Fruit fly (Drosophila melanogaster) whole organism, embryonic: Measurements from ENCODE around the gene CG5103.
A peak's percentile ranks its signal among the peaks of the same experiment; 100 is the strongest.

Experiments used
- Atf-2 ChIP-seq: fragments of 200-800 bp; sonication (Bioruptor generic); optimal IDR thresholded peaks from 2 replicates; lab custom pipeline; 2016; ENCODE audit warnings: missing biosample characterization, missing genetic modification characterization
- Bteb2 ChIP-seq: fragments of 200-800 bp; sonication (Bioruptor generic); optimal IDR thresholded peaks from 2 replicates; lab custom pipeline; 2016; ENCODE audit warnings: missing biosample characterization, missing genetic modification characterization
- CG11504 ChIP-seq: fragments of 200-800 bp; sonication (Bioruptor generic); optimal IDR thresholded peaks from 3 replicates; lab custom pipeline; 2019; ENCODE audit warnings: missing biosample characterization, mild to moderate bottlenecking, missing genetic modification characterization, moderate library complexity
- CG12155 ChIP-seq: fragments of 200-800 bp; sonication (Bioruptor generic); optimal IDR thresholded peaks from 3 replicates; lab custom pipeline; 2016; ENCODE audit warnings: missing biosample characterization, missing genetic modification characterization
- CG1233 ChIP-seq: fragments of 200-800 bp; sonication (Bioruptor generic); optimal IDR thresholded peaks from 4 replicates; lab custom pipeline; 2018; ENCODE audit warnings: missing biosample characterization, mild to moderate bottlenecking, missing genetic modification characterization
- CG14014 ChIP-seq: fragments of 200-800 bp; sonication (Bioruptor generic); IDR thresholded peaks from 2 replicates; pipeline ENCODE4 v1.3.6; 2022; ENCODE audit warnings: missing biosample characterization, missing genetic modification characterization
- CG14860 ChIP-seq: fragments of 200-800 bp; sonication (Bioruptor generic); IDR thresholded peaks from 3 replicates; pipeline ENCODE4 v1.3.6; 2022; ENCODE audit warnings: missing biosample characterization, missing genetic modification characterization; ENCODE audit not compliant: partially characterized antibody
- CG15073 ChIP-seq: fragments of 200-800 bp; sonication (Bioruptor generic); optimal IDR thresholded peaks from 2 replicates; lab custom pipeline; 2016; ENCODE audit warnings: missing biosample characterization, missing genetic modification characterization
- CG18619 ChIP-seq: fragments of 200-800 bp; sonication (Bioruptor generic); optimal IDR thresholded peaks from 3 replicates; lab custom pipeline; 2017; ENCODE audit warnings: missing biosample characterization, mild to moderate bottlenecking, missing genetic modification characterization
- CG31365 ChIP-seq: fragments of 200-800 bp; sonication (Bioruptor generic); optimal IDR thresholded peaks from 2 replicates; lab custom pipeline; 2018; ENCODE audit warnings: missing biosample characterization, mild to moderate bottlenecking, missing genetic modification characterization
- CG34376 ChIP-seq: fragments of 200-800 bp; sonication (Bioruptor generic); optimal IDR thresholded peaks from 2 replicates; lab custom pipeline; 2018; ENCODE audit warnings: missing biosample characterization, mild to moderate bottlenecking, missing genetic modification characterization
- CG4360 ChIP-seq: fragments of 200-800 bp; sonication (Bioruptor generic); IDR thresholded peaks from 2 replicates; pipeline ENCODE4 v1.3.6; 2022; ENCODE audit warnings: missing biosample characterization, missing genetic modification characterization
- CG4820 ChIP-seq: fragments of 200-800 bp; sonication (Bioruptor generic); optimal IDR thresholded peaks from 3 replicates; lab custom pipeline; 2016; ENCODE audit warnings: missing biosample characterization, missing genetic modification characterization
- CG6254 ChIP-seq: fragments of 200-800 bp; sonication (Bioruptor generic); optimal IDR thresholded peaks from 3 replicates; lab custom pipeline; 2017; ENCODE audit warnings: mild to moderate bottlenecking, missing biosample characterization, missing genetic modification reagents, missing genetic modification characterization
- CG6791 ChIP-seq: fragments of 200-800 bp; sonication (Bioruptor generic); IDR thresholded peaks from 3 replicates; pipeline ENCODE4 v1.3.6; 2022; ENCODE audit warnings: missing biosample characterization, missing genetic modification characterization; ENCODE audit not compliant: partially characterized antibody
- CG7987 ChIP-seq: fragments of 200-800 bp; sonication (Bioruptor generic); optimal IDR thresholded peaks from 2 replicates; lab custom pipeline; 2018; ENCODE audit warnings: missing biosample characterization, mild to moderate bottlenecking, missing genetic modification characterization, moderate library complexity
- CG8290 ChIP-seq, 3 experiments: fragments of 200-800 bp; sonication (Bioruptor generic); optimal IDR thresholded peaks; 2 replicates each; lab custom pipeline; 2016 to 2019; ENCODE audit warnings: missing biosample characterization in 3 of 3, missing genetic modification characterization in 3 of 3, mild to moderate bottlenecking in 2 of 3, moderate library complexity in 1 of 3
- CG9817 ChIP-seq: fragments of 200-800 bp; sonication (Bioruptor generic); optimal IDR thresholded peaks from 2 replicates; lab custom pipeline; 2018; ENCODE audit warnings: missing biosample characterization, mild to moderate bottlenecking, missing genetic modification characterization, moderate library complexity
- Fer3 ChIP-seq: fragments of 200-800 bp; sonication (Bioruptor generic); optimal IDR thresholded peaks from 2 replicates; lab custom pipeline; 2018; ENCODE audit warnings: missing biosample characterization, mild to moderate bottlenecking, missing genetic modification characterization, moderate library complexity
- Hey ChIP-seq: fragments of 200-800 bp; sonication (Bioruptor generic); optimal IDR thresholded peaks from 3 replicates; lab custom pipeline; 2018; ENCODE audit warnings: missing biosample characterization, mild to moderate bottlenecking, missing genetic modification characterization
- Hr78 ChIP-seq, 2 experiments: fragments of 200-800 bp in 1 of 2; fragments of >200 bp in 1 of 2; sonication (Bioruptor generic) in 1 of 2; optimal IDR thresholded peaks; 2 replicates each; lab custom pipeline; 2017 to 2019; ENCODE audit warnings: missing biosample characterization in 2 of 2, missing genetic modification characterization in 2 of 2, mild to moderate bottlenecking in 1 of 2, moderate library complexity in 1 of 2
- Hsf ChIP-seq: fragments of 200-800 bp; sonication (Bioruptor generic); optimal IDR thresholded peaks from 3 replicates; lab custom pipeline; 2016; ENCODE audit warnings: missing biosample characterization, missing genetic modification characterization
- Lpt ChIP-seq: fragments of >200 bp; optimal IDR thresholded peaks from 2 replicates; lab custom pipeline; 2018; ENCODE audit warnings: missing biosample characterization, missing genetic modification characterization
- MESR4 ChIP-seq: fragments of 200-800 bp; sonication (Bioruptor generic); optimal IDR thresholded peaks from 2 replicates; lab custom pipeline; 2018; ENCODE audit warnings: missing biosample characterization, mild to moderate bottlenecking, missing genetic modification characterization, moderate library complexity
- Myb ChIP-seq: fragments of 200-800 bp; sonication (Bioruptor generic); optimal IDR thresholded peaks from 2 replicates; lab custom pipeline; 2016; ENCODE audit warnings: missing biosample characterization, missing genetic modification characterization
- Pdp1 ChIP-seq, 2 experiments: fragments of 200-800 bp; sonication (Bioruptor generic); optimal IDR thresholded peaks; 3 replicates each; lab custom pipeline; 2016; ENCODE audit warnings: missing biosample characterization in 2 of 2, missing genetic modification characterization in 2 of 2, mild to moderate bottlenecking in 1 of 2, moderate library complexity in 1 of 2
- Rfx ChIP-seq: fragments of 200-800 bp; sonication (Bioruptor generic); IDR thresholded peaks from 2 replicates; pipeline ENCODE4 v1.3.6; 2022; ENCODE audit warnings: missing biosample characterization, missing genetic modification characterization
- Spps ChIP-seq: fragments of 200-800 bp; sonication (Bioruptor generic); optimal IDR thresholded peaks from 2 replicates; lab custom pipeline; 2018; ENCODE audit warnings: missing biosample characterization, mild to moderate bottlenecking, missing genetic modification characterization
- ab ChIP-seq: fragments of 200-800 bp; sonication (Bioruptor generic); optimal IDR thresholded peaks from 2 replicates; lab custom pipeline; 2016; ENCODE audit warnings: missing biosample characterization, missing genetic modification characterization
- ara ChIP-seq: fragments of 200-800 bp; sonication (Bioruptor generic); IDR thresholded peaks from 2 replicates; pipeline ENCODE4 v1.3.6; 2022; ENCODE audit warnings: missing biosample characterization, missing genetic modification characterization
- croc ChIP-seq: fragments of 200-800 bp; sonication (Bioruptor generic); conservative IDR thresholded peaks from 3 replicates; pipeline ENCODE4 v1.3.6; 2022; ENCODE audit warnings: missing biosample characterization, missing genetic modification characterization
- eve ChIP-seq, 2 experiments: fragments of >200 bp; optimal IDR thresholded peaks; 2 replicates each; lab custom pipeline; 2017; ENCODE audit warnings: missing biosample characterization in 2 of 2, missing genetic modification characterization in 2 of 2
- fu2 ChIP-seq: fragments of 200-800 bp; sonication (Bioruptor generic); optimal IDR thresholded peaks from 2 replicates; lab custom pipeline; 2016; ENCODE audit warnings: missing biosample characterization, missing genetic modification characterization
- hb ChIP-seq: fragments of 200-800 bp; sonication (Bioruptor generic); IDR thresholded peaks from 3 replicates; pipeline ENCODE4 v1.3.6; 2022; ENCODE audit warnings: missing biosample characterization, missing genetic modification characterization; ENCODE audit not compliant: partially characterized antibody
- jigr1 ChIP-seq: fragments of 200-800 bp; sonication (Bioruptor generic); IDR thresholded peaks from 3 replicates; pipeline ENCODE4 v1.3.6; 2022; ENCODE audit warnings: missing biosample characterization, missing genetic modification characterization
- lbe ChIP-seq: fragments of 200-800 bp; sonication (Bioruptor generic); optimal IDR thresholded peaks from 2 replicates; lab custom pipeline; 2016; ENCODE audit warnings: missing biosample characterization, mild to moderate bottlenecking, missing genetic modification characterization
- lov ChIP-seq, 2 experiments: fragments of 200-800 bp in 1 of 2; fragments of >200 bp in 1 of 2; sonication (Bioruptor generic) in 1 of 2; IDR thresholded peaks in 1 of 2; optimal IDR thresholded peaks in 1 of 2; 2 replicates in 1 of 2; 3 replicates in 1 of 2; pipeline versions ENCODE4 v1.3.6 to Lab custom; 2017 to 2022; ENCODE audit warnings: missing biosample characterization in 1 of 2, missing genetic modification characterization in 1 of 2
- onecut ChIP-seq: fragments of 200-800 bp; sonication (Bioruptor generic); IDR thresholded peaks from 2 replicates; pipeline ENCODE4 v1.3.6; 2022; ENCODE audit warnings: missing biosample characterization, missing genetic modification characterization
- org-1 ChIP-seq: fragments of 200-800 bp; sonication (Bioruptor generic); optimal IDR thresholded peaks from 2 replicates; lab custom pipeline; 2017; ENCODE audit warnings: missing biosample characterization, missing genetic modification characterization
- otp ChIP-seq: fragments of 200-800 bp; sonication (Bioruptor generic); IDR thresholded peaks from 3 replicates; pipeline ENCODE4, ENCODE4 v1.3.6; 2022; ENCODE audit warnings: missing biosample characterization, missing genetic modification characterization
- pb ChIP-seq: fragments of 200-800 bp; sonication (Bioruptor generic); optimal IDR thresholded peaks from 3 replicates; lab custom pipeline; 2016; ENCODE audit warnings: missing biosample characterization, missing genetic modification characterization
- peb ChIP-seq: fragments of 200-800 bp; sonication (Bioruptor generic); IDR thresholded peaks from 2 replicates; pipeline ENCODE4 v1.3.6; 2022; ENCODE audit warnings: missing biosample characterization, missing genetic modification characterization
- prd ChIP-seq, 3 experiments: fragments of >200 bp in 2 of 3; fragments of 200-800 bp in 1 of 3; sonication (Bioruptor generic) in 1 of 3; optimal IDR thresholded peaks in 2 of 3; IDR thresholded peaks in 1 of 3; 2 replicates in 2 of 3; 3 replicates in 1 of 3; pipeline versions ENCODE4 v1.3.6 to Lab custom; 2017 to 2022; ENCODE audit warnings: missing biosample characterization in 1 of 3, missing genetic modification characterization in 1 of 3
- sens ChIP-seq: fragments of 200-800 bp; sonication (Bioruptor generic); peaks from one replicate; lab custom pipeline; 2016; ENCODE audit warnings: missing biosample characterization, missing genetic modification characterization
- seq ChIP-seq: fragments of 200-800 bp; sonication (Bioruptor generic); IDR thresholded peaks from 2 replicates; pipeline ENCODE4 v1.3.6; 2022; ENCODE audit warnings: missing biosample characterization, missing genetic modification characterization
- sna ChIP-seq: fragments of 200-800 bp; sonication (Bioruptor generic); IDR thresholded peaks from 2 replicates; pipeline ENCODE4 v1.3.6; 2022; ENCODE audit warnings: missing biosample characterization, missing genetic modification characterization; ENCODE audit not compliant: partially characterized antibody
- sqz ChIP-seq: fragments of 200-800 bp; sonication (Bioruptor generic); optimal IDR thresholded peaks from 3 replicates; lab custom pipeline; 2018; ENCODE audit warnings: missing biosample characterization, mild to moderate bottlenecking, missing genetic modification characterization
- stc ChIP-seq: fragments of 200-800 bp; sonication (Bioruptor generic); IDR thresholded peaks from 2 replicates; pipeline ENCODE4 v1.3.6; 2022; ENCODE audit warnings: missing biosample characterization, missing genetic modification characterization
- tna ChIP-seq: fragments of 200-800 bp; sonication (Bioruptor generic); IDR thresholded peaks from 2 replicates; pipeline ENCODE4 v1.3.6; 2022; ENCODE audit warnings: missing biosample characterization, missing genetic modification characterization; ENCODE audit not compliant: partially characterized antibody

The CG5103 gene

DNA sequence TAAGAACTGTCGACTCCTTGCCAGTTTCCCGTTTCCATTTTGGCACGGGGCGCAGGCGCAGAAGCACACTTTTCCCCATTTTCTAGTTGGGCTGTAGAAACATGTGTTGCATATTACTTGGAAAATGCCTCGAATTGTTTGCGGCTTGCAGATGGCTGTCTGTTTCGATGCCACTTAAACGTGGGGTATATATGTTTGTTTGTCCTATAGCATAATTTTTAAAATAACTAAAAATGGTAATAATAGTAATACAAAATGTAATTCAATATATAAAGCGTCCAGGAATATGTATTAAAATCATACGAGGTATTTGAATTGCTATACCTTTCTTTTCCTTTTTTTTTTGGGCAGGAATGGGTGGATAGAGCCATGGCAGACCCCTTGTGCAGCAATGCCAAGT lies 43.4 kb downstream of the CG5103 start (continued):
- TF ChIP-seq Rfx (GFP tag; lab: Robert Waterston, UW) (no peak), CG18619 (GFP tag; lab: Kevin White, UChicago) (no peak), Fer3 (peak; percentile 7), stc (GFP tag; lab: Robert Waterston, UW) (peak; percentile 66; the same call in 1 of the 2 replicates), lbe (GFP tag; lab: Kevin White, UChicago) (no peak), CG14014 (GFP tag; lab: Robert Waterston, UW) (no peak), CG34376 (GFP tag; lab: Kevin White, UChicago) (no peak), Lpt (GFP tag; lab: Kevin White, UChicago) (no peak), CG4820 (GFP tag; lab: Kevin White, UChicago) (peak; percentile 45), CG8290 (GFP tag; optimal IDR thresholded peaks at IDR 0.05; lab: Kevin White, UChicago) (peak; percentile 20), CG8290 (tag; optimal IDR thresholded peaks at IDR 0.05; lab: Kevin White, UChicago) (no peak), Pdp1 (GFP tag; optimal IDR thresholded peaks at IDR 0.05; lab: Kevin White, UChicago) (peak in 1 of 2 experiments; percentile 4), seq (no peak), sna (GFP tag; lab: Robert Waterston, UW) (no peak), CG6254 (GFP tag; lab: Kevin White, UChicago) (peak; percentile 67), sqz (peak; percentile 72), Myb (no peak), prd (optimal IDR thresholded peaks at IDR 0.05; lab: Kevin White, UChicago) (no peak), prd (GFP tag; IDR thresholded peaks at IDR 0.05; lab: Robert Waterston, UW) (peak; percentile 82), CG7987 (GFP tag; lab: Kevin White, UChicago) (no peak), CG11504 (tag; lab: Kevin White, UChicago) (peak; percentile 67), Hey (tag; lab: Kevin White, UChicago) (no peak), CG15073 (GFP tag; lab: Kevin White, UChicago) (peak; percentile 11), Hsf (GFP tag; lab: Kevin White, UChicago) (peak; percentile 27), Spps (peak; percentile 76), ara (GFP tag; lab: Robert Waterston, UW) (peak; percentile 89), tna (GFP tag; lab: Robert Waterston, UW) (no peak), lov (optimal IDR thresholded peaks at IDR 0.05; lab: Kevin White, UChicago) (no peak), lov (GFP tag; IDR thresholded peaks at IDR 0.05; lab: Robert Waterston, UW) (peak; percentile 33; the same call in 1 of the 3 replicates), CG4360 (0 out of 2 replicates have a peak, but pooled peaks have one; percentile 10), pb (GFP tag; lab: Kevin White, UChicago) (no peak), Bteb2 (GFP tag; lab: Kevin White, UChicago) (no peak), Atf-2 (no peak), CG6791 (no peak), fu2 (GFP tag; lab: Kevin White, UChicago) (no peak), Hr78 (GFP tag; optimal IDR thresholded peaks at IDR 0.05; lab: Kevin White, UChicago) (peak in 1 of 2 experiments; percentile 47), peb (GFP tag; lab: Robert Waterston, UW) (peak; percentile 54; the same call in 1 of the 2 replicates), CG12155 (GFP tag; lab: Kevin White, UChicago) (peak; percentile 5), sens (GFP tag; lab: Kevin White, UChicago) (peak; percentile 88), CG14860 (GFP tag; lab: Robert Waterston, UW) (no peak), CG9817 (tag; lab: Kevin White, UChicago) (no peak), otp (GFP tag; lab: Robert Waterston, UW) (peak; percentile 74; the same call in 2 of the 3 replicates), MESR4 (GFP tag; lab: Kevin White, UChicago) (no peak), ab (no peak), org-1 (GFP tag; lab: Kevin White, UChicago) (no peak), onecut (GFP tag; lab: Robert Waterston, UW) (peak; percentile 42; the same call in 1 of the 2 replicates), CG1233 (peak; percentile 28), CG31365 (tag; lab: Kevin White, UChicago) (no peak), eve (GFP tag; optimal IDR thresholded peaks at IDR 0.05; lab: Kevin White, UChicago) (peak in 1 of 2 experiments; percentile 27), croc (GFP tag; lab: Robert Waterston, UW) (peak; percentile 79), jigr1 (no peak), hb (GFP tag; lab: Robert Waterston, UW) (no peak)
